Worm (Caenorhabditis elegans) whole organism, mixed stage, embryonic: ENCODE results near the gene mrpl-4.

ENCODE experiments used
- bed-3 ChIP-seq: fragments of 200-800 bp; sonication (Bioruptor generic); optimal IDR thresholded peaks from 3 replicates; lab custom pipeline; 2018; ENCODE audit warnings: mild to moderate bottlenecking, missing genetic modification characterization, moderate library complexity, missing compliant biosample characterization
- elt-1 ChIP-seq: sonication (generic microtip); optimal IDR thresholded peaks from 2 replicates; lab custom pipeline; 2017; ENCODE audit warnings: missing genetic modification characterization, mild to moderate bottlenecking, missing compliant biosample characterization, antibody characterized with exemption, moderate library complexity, borderline replicate concordance; ENCODE audit not compliant: insufficient read depth
- elt-3 ChIP-seq: fragments of 150-350 bp; optimal IDR thresholded peaks from 2 replicates; lab custom pipeline; 2014; ENCODE audit warnings: missing biosample characterization, missing genetic modification characterization
- nhr-12 ChIP-seq: fragments of 150-350 bp; optimal IDR thresholded peaks from 2 replicates; lab custom pipeline; 2014; ENCODE audit warnings: missing biosample characterization, missing genetic modification characterization

DNA sequence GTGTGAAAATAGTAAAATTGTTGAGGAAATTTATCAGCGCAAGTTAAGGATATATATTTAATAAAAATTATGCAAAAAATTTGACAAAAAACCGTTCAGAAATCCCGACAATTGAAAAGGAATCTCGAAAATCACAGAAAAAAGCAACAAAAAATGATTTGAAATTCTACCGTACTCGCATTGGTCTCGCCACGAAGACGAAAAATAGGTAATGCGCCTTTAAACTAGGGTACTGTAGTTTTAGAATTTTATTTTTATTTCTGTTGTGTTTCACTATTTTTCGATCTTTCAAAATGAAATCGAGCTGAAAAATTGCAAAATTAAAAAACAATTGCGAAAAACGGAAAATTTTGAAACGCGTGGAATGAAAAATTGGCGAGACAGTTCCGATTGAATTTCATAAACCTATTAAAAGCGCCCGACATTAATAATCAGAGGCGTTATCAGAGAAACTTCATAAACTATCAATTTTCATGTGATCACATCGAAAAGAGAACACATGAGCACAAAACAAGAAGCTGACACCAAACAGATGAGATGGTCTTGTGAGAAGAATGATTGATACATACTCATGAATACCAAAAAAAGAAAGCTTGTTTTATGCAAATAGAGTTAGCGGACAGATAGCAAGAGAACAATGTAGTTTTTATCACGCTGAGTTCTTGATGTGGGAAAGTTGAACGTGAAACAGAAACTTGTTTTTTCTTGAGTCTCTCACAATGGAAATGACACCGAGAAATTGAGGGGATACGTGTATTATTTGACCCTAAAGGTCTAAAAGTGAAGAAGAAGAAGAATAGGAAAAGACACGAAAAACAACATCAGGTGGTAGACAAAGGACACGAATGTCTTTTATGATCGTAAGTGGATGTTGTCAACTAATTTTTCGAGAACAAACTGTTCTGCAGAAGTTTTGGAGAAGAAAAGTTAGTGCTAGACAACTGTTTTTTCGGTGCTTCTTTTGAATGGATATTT is 41.9 kb upstream of the mrpl-4 start:
- no peak for TF ChIP-seq elt-3 (tag; lab: Kevin White, UChicago)
- no peak for TF ChIP-seq nhr-12 (tag; lab: Kevin White, UChicago)
- TF ChIP-seq elt-1 (tag; lab: Kevin White, UChicago), result no peak
- no peak for TF ChIP-seq bed-3 (GFP tag; lab: Kevin White, UChicago)
